Worm (Caenorhabditis elegans): Measurements from ENCODE around the gene T07D4.5.

- TF ChIP-seq flt-1 (GFP tag; IDR thresholded peaks at IDR 0.05) (no peak), tab-1 (GFP tag; IDR thresholded peaks at IDR 0.05) (no peak), klf-2 (GFP tag; conservative IDR thresholded peaks at IDR 0.05) (no peak), ztf-23 (GFP tag; IDR thresholded peaks at IDR 0.05) (no peak), ztf-29 (GFP tag; IDR thresholded peaks at IDR 0.05) (no peak), ref-1 (GFP tag; conservative IDR thresholded peaks at IDR 0.05) (no peak), med-1 (GFP tag; optimal IDR thresholded peaks at IDR 0.05; ENCODE audit: insufficient read depth) (no peak), cog-1 (tag; optimal IDR thresholded peaks at IDR 0.05) (no peak)
Observed at ce11 chrII:8922140-8922539, 38.0 kb upstream of the T07D4.5 start, which contains the start of gene B0457.6.
